Fruit fly (Drosophila melanogaster) whole organism, wandering third instar larva: ENCODE data around the gene CG12194.

Source experiments
- Abd-B ChIP-seq: fragments of >200 bp; optimal IDR thresholded peaks from 2 replicates; lab custom pipeline; 2017; ENCODE audit warnings: missing biosample characterization, missing genetic modification characterization
- Hr78 ChIP-seq: fragments of >200 bp; optimal IDR thresholded peaks from 2 replicates; lab custom pipeline; 2017; ENCODE audit warnings: missing biosample characterization, missing genetic modification characterization
- Jra ChIP-seq: sonication (Bioruptor generic); optimal IDR thresholded peaks from 2 replicates; lab custom pipeline; 2016; ENCODE audit warnings: missing biosample characterization, missing genetic modification characterization
- Sp1 ChIP-seq: fragments of 200-800 bp; sonication (Bioruptor generic); optimal IDR thresholded peaks from 3 replicates; lab custom pipeline; 2019; ENCODE audit warnings: missing biosample characterization, mild to moderate bottlenecking, missing genetic modification characterization, moderate library complexity
- h ChIP-seq: fragments of 200-800 bp; sonication (Bioruptor generic); optimal IDR thresholded peaks from 3 replicates; lab custom pipeline; 2016; ENCODE audit warnings: missing biosample characterization, mild to moderate bottlenecking, missing genetic modification characterization
- lola ChIP-seq: fragments of >200 bp; optimal IDR thresholded peaks from 2 replicates; lab custom pipeline; 2017; ENCODE audit warnings: missing biosample characterization, missing genetic modification characterization
- pan ChIP-seq: fragments of >200 bp; optimal IDR thresholded peaks from 2 replicates; lab custom pipeline; 2017
- sage ChIP-seq: fragments of 200-800 bp; sonication (Bioruptor generic); optimal IDR thresholded peaks from 2 replicates; lab custom pipeline; 2016; ENCODE audit warnings: missing biosample characterization, mild to moderate bottlenecking, missing genetic modification characterization
- woc ChIP-seq: sonication (Bioruptor generic); optimal IDR thresholded peaks from 2 replicates; lab custom pipeline; 2016; ENCODE audit warnings: missing biosample characterization, mild to moderate bottlenecking, missing genetic modification characterization

dm6 chr2L:4886645-4887044 lies 48.5 kb downstream of the CG12194 start:
- TF ChIP-seq Sp1, result no peak
- no peak for TF ChIP-seq Jra (GFP tag; lab: Kevin White, UChicago)
- TF ChIP-seq woc (GFP tag; lab: Kevin White, UChicago), result no peak
- TF ChIP-seq lola (GFP tag; lab: Kevin White, UChicago), result no peak
- TF ChIP-seq Abd-B (GFP tag; lab: Kevin White, UChicago), result no peak
- TF ChIP-seq Hr78, result no peak
- TF ChIP-seq sage (GFP tag; lab: Kevin White, UChicago), result no peak
- TF ChIP-seq h (GFP tag; lab: Kevin White, UChicago), result no peak
- no peak for TF ChIP-seq pan
